Worm (Caenorhabditis elegans): ENCODE results near the gene xpo-1.

xpo-1 gene

DNA sequence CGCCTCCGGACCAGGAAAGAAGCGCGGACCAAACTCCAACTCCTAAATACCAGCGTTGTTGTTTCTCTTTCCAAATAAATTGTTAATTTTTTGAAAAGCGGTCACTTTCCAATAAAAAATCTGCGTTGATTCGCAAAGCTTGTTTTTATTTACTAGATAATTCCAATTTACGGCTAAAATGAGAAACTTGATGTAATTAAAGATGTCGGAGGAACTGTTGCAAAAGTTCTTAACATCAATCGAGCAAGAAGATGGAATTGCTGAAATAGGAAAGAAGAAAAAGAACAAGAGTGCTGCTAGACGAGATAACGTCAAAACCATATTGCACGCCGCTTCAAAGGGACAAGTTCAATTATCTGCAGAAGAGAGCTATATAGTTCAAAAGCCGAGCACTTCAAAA is 27.8 kb upstream of the xpo-1 start, which contains the start of gene C26F1.3:
TSS of gene C26F1.3 (plus strand) at position 203 of the 400 bp plus-strand sequence.
- TF ChIP-seq tbx-8 (GFP tag; optimal IDR thresholded peaks at IDR 0.05), result no peak
- no peak for TF ChIP-seq ceh-39 (tag; optimal IDR thresholded peaks at IDR 0.05)
- TF ChIP-seq bed-3 (GFP tag; optimal IDR thresholded peaks at IDR 0.05), result no peak
- no peak for TF ChIP-seq snpc-4 (tag; optimal IDR thresholded peaks at IDR 0.05)
- no peak for TF ChIP-seq ceh-83 (GFP tag; optimal IDR thresholded peaks at IDR 0.05)
- TF ChIP-seq mls-2 (tag; optimal IDR thresholded peaks at IDR 0.05), result no peak
- TF ChIP-seq ham-2 (GFP tag; optimal IDR thresholded peaks at IDR 0.05), result no peak
- no peak for TF ChIP-seq M03D4.4 (tag; optimal IDR thresholded peaks at IDR 0.05)
- TF ChIP-seq zip-8 (tag; optimal IDR thresholded peaks at IDR 0.05), result no peak
- TF ChIP-seq nhr-12 (tag; optimal IDR thresholded peaks at IDR 0.05), result no peak
- TF ChIP-seq unc-39 (tag; optimal IDR thresholded peaks at IDR 0.05), result no peak
- no peak for TF ChIP-seq elt-3 (tag; optimal IDR thresholded peaks at IDR 0.05)
- TF ChIP-seq pha-4 (tag; optimal IDR thresholded peaks at IDR 0.05), result no peak
- TF ChIP-seq lin-13 (tag; optimal IDR thresholded peaks at IDR 0.05), result no peak
- no peak for TF ChIP-seq nhr-237 (tag; optimal IDR thresholded peaks at IDR 0.05)
- no peak for TF ChIP-seq flh-1 (GFP tag; optimal IDR thresholded peaks at IDR 0.05)

DNA sequence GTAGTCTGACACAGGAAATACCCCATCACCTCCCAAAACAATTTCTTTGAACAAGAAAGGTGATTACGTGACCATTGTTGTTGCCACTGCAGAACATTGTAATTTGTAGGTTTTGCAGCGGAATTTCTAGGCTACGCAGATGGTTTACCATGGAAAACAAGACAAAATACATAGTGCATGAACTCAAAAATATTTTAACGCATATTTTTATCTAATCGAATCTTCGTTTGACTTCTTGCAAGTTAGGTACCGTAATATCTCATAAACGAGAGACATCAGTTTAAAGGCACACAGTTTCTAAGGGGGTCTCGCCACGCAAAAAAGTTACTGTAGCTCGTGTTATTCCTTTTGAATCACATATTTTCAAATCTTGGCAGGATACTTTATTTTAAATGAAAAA is 25.9 kb upstream of the xpo-1 start:
- TF ChIP-seq ham-2 (GFP tag; optimal IDR thresholded peaks at IDR 0.05) (no peak), cnd-1 (tag; optimal IDR thresholded peaks at IDR 0.05) (no peak), hlh-1 (tag; optimal IDR thresholded peaks at IDR 0.05) (no peak), ceh-39 (tag; optimal IDR thresholded peaks at IDR 0.05) (no peak), lin-32 (GFP tag; optimal IDR thresholded peaks at IDR 0.05) (no peak), nhr-2 (tag; optimal IDR thresholded peaks at IDR 0.05) (no peak), ceh-83 (GFP tag; optimal IDR thresholded peaks at IDR 0.05) (no peak), tbx-8 (GFP tag; optimal IDR thresholded peaks at IDR 0.05) (no peak), sem-2 (GFP tag; optimal IDR thresholded peaks at IDR 0.05) (no peak), pha-4 (tag; optimal IDR thresholded peaks at IDR 0.05) (no peak), unc-39 (tag; optimal IDR thresholded peaks at IDR 0.05) (no peak), ceh-43 (GFP tag; optimal IDR thresholded peaks at IDR 0.05) (no peak), unc-62 (GFP tag; optimal IDR thresholded peaks at IDR 0.05) (no peak), elt-1 (tag; optimal IDR thresholded peaks at IDR 0.05; ENCODE audit: borderline replicate concordance, insufficient read depth) (no peak), elt-3 (tag; optimal IDR thresholded peaks at IDR 0.05) (no peak), unc-120 (tag; optimal IDR thresholded peaks at IDR 0.05; ENCODE audit: poor library complexity, severe bottlenecking) (no peak), blmp-1 (tag; optimal IDR thresholded peaks at IDR 0.05) (no peak)

DNA sequence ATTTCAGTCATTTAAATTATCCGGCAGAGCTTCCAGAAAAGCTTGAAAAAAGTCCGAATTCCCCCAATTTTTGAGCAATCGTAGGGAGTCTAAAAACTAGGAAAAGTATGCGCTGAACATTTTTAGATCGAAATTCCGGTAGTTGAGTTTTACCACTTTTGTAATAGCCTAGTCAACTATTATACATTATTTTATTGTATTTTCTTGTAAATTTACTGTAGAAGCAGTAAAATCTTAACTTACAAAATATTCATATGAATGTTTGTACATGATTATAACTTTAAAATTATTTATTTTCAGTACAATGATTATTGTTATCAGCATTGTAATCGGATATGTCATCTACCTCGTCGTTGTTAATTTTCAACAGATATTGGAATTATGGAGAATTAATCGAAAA is 23.4 kb upstream of the xpo-1 start, which contains the start of gene cyp-32A1:
TSS of gene cyp-32A1 (plus strand) at position 301 of the 400 bp plus-strand sequence.
- TF ChIP-seq sem-2 (GFP tag; optimal IDR thresholded peaks at IDR 0.05) (no peak), ces-1 (GFP tag; optimal IDR thresholded peaks at IDR 0.05) (no peak), unc-120 (tag; optimal IDR thresholded peaks at IDR 0.05; ENCODE audit: poor library complexity, severe bottlenecking) (no peak), nhr-28 (tag; optimal IDR thresholded peaks at IDR 0.05) (no peak)

DNA sequence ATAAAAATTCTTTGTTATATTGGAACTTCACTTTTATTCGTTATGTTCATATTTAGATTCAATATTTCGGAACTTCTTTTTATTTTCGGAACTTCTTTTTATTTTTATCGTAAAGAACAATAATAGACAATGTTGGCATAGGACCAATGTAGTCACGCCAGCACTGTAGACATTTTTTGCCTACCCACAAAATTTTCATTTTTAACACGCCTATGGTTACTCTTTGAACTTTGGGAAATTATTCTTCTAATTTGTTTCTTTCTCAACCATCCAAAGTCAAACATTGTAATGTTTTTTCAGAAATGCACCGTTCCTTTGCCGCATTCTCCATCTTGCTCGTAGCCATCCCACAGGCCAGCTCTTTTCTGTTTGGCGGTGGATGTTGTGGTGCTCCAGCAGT is 19.7 kb upstream of the xpo-1 start, which contains the start of gene C26F1.1:
TSS of gene C26F1.1 (plus strand) at position 301 of the 400 bp plus-strand sequence.
- no peak for TF ChIP-seq nhr-2 (tag; optimal IDR thresholded peaks at IDR 0.05)
- no peak for TF ChIP-seq unc-39 (tag; optimal IDR thresholded peaks at IDR 0.05)
- TF ChIP-seq nhr-28 (tag; optimal IDR thresholded peaks at IDR 0.05), result no peak
- TF ChIP-seq nhr-237 (tag; optimal IDR thresholded peaks at IDR 0.05), result no peak
- no peak for TF ChIP-seq mab-5 (tag; optimal IDR thresholded peaks at IDR 0.05)
- TF ChIP-seq mls-2 (tag; optimal IDR thresholded peaks at IDR 0.05), result no peak

DNA sequence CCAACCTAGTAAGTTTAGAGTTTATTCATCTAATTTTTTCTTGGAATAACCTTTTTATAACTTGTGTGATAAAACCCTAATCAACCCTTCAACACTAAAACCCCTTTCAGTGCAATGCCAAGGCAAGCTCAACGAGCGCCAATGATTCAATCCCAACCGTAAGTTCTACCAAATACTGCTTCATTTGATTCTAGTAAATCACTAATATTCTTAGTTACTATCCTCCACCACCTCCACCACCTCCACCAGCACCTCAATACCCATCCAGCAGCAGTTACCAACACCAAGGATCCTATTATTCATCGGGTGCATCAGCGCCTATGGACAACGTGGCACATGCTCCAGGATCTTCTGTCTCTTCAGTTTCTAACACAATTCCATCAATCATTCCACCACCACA is 19.0 kb upstream of the xpo-1 start:
- no peak for TF ChIP-seq tbx-8 (GFP tag; optimal IDR thresholded peaks at IDR 0.05)
- TF ChIP-seq unc-39 (tag; optimal IDR thresholded peaks at IDR 0.05), result no peak
- TF ChIP-seq drap-1 (GFP tag; optimal IDR thresholded peaks at IDR 0.05), result no peak

DNA sequence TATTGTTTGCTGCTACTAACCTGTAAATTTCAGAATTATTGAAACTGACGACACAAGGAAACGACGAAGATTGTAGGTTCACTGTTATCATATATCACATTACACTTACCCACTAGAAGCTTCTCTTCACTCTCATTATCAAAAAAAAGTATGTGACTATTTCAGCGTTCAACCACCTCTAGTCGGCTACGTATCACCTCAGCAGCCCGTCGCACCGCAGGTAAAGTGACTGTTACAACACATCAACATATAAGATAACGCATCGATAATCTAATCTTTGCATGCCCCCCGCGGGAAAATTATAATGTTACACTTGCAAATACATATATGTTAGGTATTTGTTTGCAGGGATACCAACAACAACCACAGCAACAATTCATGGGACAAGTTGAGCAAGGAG is 18.2 kb upstream of the xpo-1 start:
- TF ChIP-seq mab-5 (tag; optimal IDR thresholded peaks at IDR 0.05) (no peak), zip-8 (tag; optimal IDR thresholded peaks at IDR 0.05) (no peak), lin-13 (tag; optimal IDR thresholded peaks at IDR 0.05) (no peak), unc-39 (tag; optimal IDR thresholded peaks at IDR 0.05) (no peak), elt-3 (tag; optimal IDR thresholded peaks at IDR 0.05) (no peak), unc-62 (GFP tag; optimal IDR thresholded peaks at IDR 0.05) (no peak), cnd-1 (tag; optimal IDR thresholded peaks at IDR 0.05) (no peak), M03D4.4 (tag; optimal IDR thresholded peaks at IDR 0.05) (no peak), ces-1 (GFP tag; optimal IDR thresholded peaks at IDR 0.05) (no peak), ceh-43 (GFP tag; optimal IDR thresholded peaks at IDR 0.05) (no peak), hlh-1 (tag; optimal IDR thresholded peaks at IDR 0.05) (no peak), unc-120 (tag; optimal IDR thresholded peaks at IDR 0.05; ENCODE audit: poor library complexity, severe bottlenecking) (no peak), tbx-8 (GFP tag; optimal IDR thresholded peaks at IDR 0.05) (no peak), nhr-76 (tag; optimal IDR thresholded peaks at IDR 0.05) (no peak), ceh-83 (GFP tag; optimal IDR thresholded peaks at IDR 0.05) (no peak)
